Worm (Caenorhabditis elegans) whole organism, L1 larva: ENCODE measurements around the gene ZK470.4.
A peak's percentile ranks its signal among the peaks of the same experiment; 100 is the strongest.

Source experiments
- C16A3.4 ChIP-seq: fragments of 150-350 bp; optimal IDR thresholded peaks from 2 replicates; lab custom pipeline; 2014; ENCODE audit warnings: missing biosample characterization, missing genetic modification characterization
- C34B4.2 ChIP-seq: sonication (generic microtip); optimal IDR thresholded peaks from 2 replicates; lab custom pipeline; 2017; ENCODE audit warnings: mild to moderate bottlenecking, missing genetic modification characterization, missing compliant biosample characterization
- aha-1 ChIP-seq: fragments of 150-350 bp; optimal IDR thresholded peaks from 2 replicates; lab custom pipeline; 2014; ENCODE audit warnings: missing biosample characterization, missing genetic modification characterization
- ama-1 ChIP-seq: fragments of 150-350 bp; optimal IDR thresholded peaks from 2 replicates; lab custom pipeline; 2014
- blmp-1 ChIP-seq: fragments of 150-350 bp; optimal IDR thresholded peaks from 2 replicates; lab custom pipeline; 2014; ENCODE audit warnings: missing biosample characterization, missing genetic modification characterization
- ceh-8 ChIP-seq: fragments of 200-800 bp; sonication (Bioruptor generic); optimal IDR thresholded peaks from 2 replicates; lab custom pipeline; 2018; ENCODE audit warnings: mild to moderate bottlenecking, missing genetic modification characterization, moderate library complexity, missing compliant biosample characterization
- ceh-88 ChIP-seq: fragments of 200-800 bp; sonication (Bioruptor generic); IDR thresholded peaks from 2 replicates; pipeline ENCODE4 v1.3.6; 2022; ENCODE audit warnings: missing genetic modification characterization, missing compliant biosample characterization
- ceh-90 ChIP-seq: sonication (generic microtip); optimal IDR thresholded peaks from 2 replicates; lab custom pipeline; 2016; ENCODE audit warnings: missing genetic modification characterization, missing compliant biosample characterization
- dpl-1 ChIP-seq, 3 experiments: fragments of 150-350 bp in 2 of 3; sonication (generic microtip) in 1 of 3; optimal IDR thresholded peaks; 2 replicates each; lab custom pipeline; 2014 to 2017; ENCODE audit warnings: missing biosample characterization in 3 of 3, missing genetic modification characterization in 3 of 3, missing genetic modification reagents in 3 of 3
- egl-13 ChIP-seq: sonication (generic microtip); optimal IDR thresholded peaks from 2 replicates; lab custom pipeline; 2016; ENCODE audit warnings: missing genotype, missing genetic modification reagents, missing genetic modification characterization, missing compliant biosample characterization
- egl-27 ChIP-seq, 2 experiments: fragments of 150-350 bp in 1 of 2; sonication (generic microtip); optimal IDR thresholded peaks; 3 replicates each; lab custom pipeline; 2017 to 2018; ENCODE audit warnings: missing biosample characterization in 2 of 2, missing genetic modification characterization in 2 of 2, missing genetic modification reagents in 2 of 2
- elt-2 ChIP-seq: sonication (generic microtip); optimal IDR thresholded peaks from 2 replicates; lab custom pipeline; 2016; ENCODE audit warnings: missing genetic modification characterization, mild to moderate bottlenecking, inconsistent platforms, missing compliant biosample characterization, missing genetic modification reagents
- fkh-10 ChIP-seq: sonication (generic microtip); optimal IDR thresholded peaks from 2 replicates; lab custom pipeline; 2017; ENCODE audit warnings: missing biosample characterization, missing genetic modification reagents, missing genetic modification characterization
- fkh-4 ChIP-seq: sonication (generic microtip); optimal IDR thresholded peaks from 2 replicates; lab custom pipeline; 2016; ENCODE audit warnings: missing compliant biosample characterization, missing genetic modification characterization, borderline replicate concordance
- fkh-8 ChIP-seq: sonication (generic microtip); optimal IDR thresholded peaks from 2 replicates; lab custom pipeline; 2016; ENCODE audit warnings: mild to moderate bottlenecking, missing genetic modification characterization, missing compliant biosample characterization
- grh-1 ChIP-seq: fragments of 200-800 bp; sonication (Bioruptor generic); IDR thresholded peaks from 2 replicates; pipeline ENCODE4 v1.3.6; 2022; ENCODE audit warnings: missing genetic modification reagents, missing genetic modification characterization, missing compliant biosample characterization
- hlh-17 ChIP-seq: fragments of 200-800 bp; sonication (Bioruptor generic); optimal IDR thresholded peaks from 2 replicates; lab custom pipeline; 2018; ENCODE audit warnings: missing genetic modification characterization, mild to moderate bottlenecking, missing compliant biosample characterization, moderate library complexity, borderline replicate concordance
- hlh-4 ChIP-seq: sonication (generic microtip); optimal IDR thresholded peaks from 2 replicates; lab custom pipeline; 2016; ENCODE audit warnings: mild to moderate bottlenecking, missing genetic modification characterization, missing compliant biosample characterization
- hpl-2 ChIP-seq: fragments of 150-350 bp; optimal IDR thresholded peaks from 2 replicates; lab custom pipeline; 2014; ENCODE audit warnings: missing biosample characterization, missing genetic modification reagents, missing genetic modification characterization
- irx-1 ChIP-seq: sonication (generic microtip); optimal IDR thresholded peaks from 2 replicates; lab custom pipeline; 2016; ENCODE audit warnings: missing genetic modification characterization, missing compliant biosample characterization
- jun-1 ChIP-seq: fragments of 150-350 bp; optimal IDR thresholded peaks from 2 replicates; lab custom pipeline; 2014; ENCODE audit warnings: missing biosample characterization, missing genetic modification reagents, missing genetic modification characterization
- lin-13 ChIP-seq: fragments of 150-350 bp; optimal IDR thresholded peaks from 2 replicates; lab custom pipeline; 2014; ENCODE audit warnings: missing biosample characterization, missing genetic modification reagents, missing genetic modification characterization
- lin-14 ChIP-seq: fragments of 200-800 bp; sonication (Bioruptor generic); optimal IDR thresholded peaks from 2 replicates; lab custom pipeline; 2018; ENCODE audit warnings: mild to moderate bottlenecking, missing genetic modification characterization, moderate library complexity, missing compliant biosample characterization
- lin-15B ChIP-seq: fragments of 150-350 bp; sonication (generic microtip); optimal IDR thresholded peaks from 3 replicates; lab custom pipeline; 2014; ENCODE audit warnings: missing biosample characterization, missing genetic modification characterization
- lin-35 ChIP-seq, 2 experiments: fragments of 150-350 bp; optimal IDR thresholded peaks; 2 replicates each; lab custom pipeline; 2014; ENCODE audit warnings: missing biosample characterization in 2 of 2, missing genetic modification characterization in 2 of 2, missing genetic modification reagents in 2 of 2
- lin-39 ChIP-seq: fragments of 150-350 bp; optimal IDR thresholded peaks from 2 replicates; lab custom pipeline; 2014; ENCODE audit warnings: missing biosample characterization, missing genetic modification reagents, missing genetic modification characterization
- lir-3 ChIP-seq: sonication (generic microtip); optimal IDR thresholded peaks from 2 replicates; lab custom pipeline; 2016; ENCODE audit warnings: mild to moderate bottlenecking, missing genetic modification characterization, moderate library complexity, missing compliant biosample characterization; ENCODE audit not compliant: poor library complexity
- lsy-2 ChIP-seq, 2 experiments: fragments of 150-350 bp; optimal IDR thresholded peaks; 2 replicates each; lab custom pipeline; 2014; ENCODE audit warnings: missing biosample characterization in 2 of 2, missing genetic modification characterization in 2 of 2
- mab-9 ChIP-seq: fragments of 200-800 bp; sonication (Bioruptor generic); IDR thresholded peaks from 2 replicates; pipeline ENCODE4 v1.3.6; 2022; ENCODE audit warnings: missing genetic modification reagents, missing genetic modification characterization, missing compliant biosample characterization
- mdl-1 ChIP-seq, 2 experiments: fragments of 150-350 bp; optimal IDR thresholded peaks; 2 replicates each; lab custom pipeline; 2014 to 2017; ENCODE audit warnings: missing biosample characterization in 2 of 2, missing genetic modification characterization in 2 of 2, inconsistent platforms in 1 of 2
- mef-2 ChIP-seq: fragments of 150-350 bp; optimal IDR thresholded peaks from 2 replicates; lab custom pipeline; 2014; ENCODE audit warnings: missing biosample characterization, missing genetic modification characterization
- nhr-11 ChIP-seq: fragments of 150-350 bp; optimal IDR thresholded peaks from 2 replicates; lab custom pipeline; 2014; ENCODE audit warnings: missing biosample characterization, missing genetic modification characterization
- nhr-12 ChIP-seq: sonication (generic microtip); optimal IDR thresholded peaks from 2 replicates; lab custom pipeline; 2017; ENCODE audit warnings: missing biosample characterization, missing genetic modification characterization
- nhr-19 ChIP-seq: fragments of 200-800 bp; sonication (Bioruptor generic); conservative IDR thresholded peaks from 2 replicates; pipeline ENCODE4 v1.3.6; 2022; ENCODE audit warnings: missing genetic modification characterization, missing compliant biosample characterization
- nhr-20 ChIP-seq: sonication (generic microtip); optimal IDR thresholded peaks from 2 replicates; lab custom pipeline; 2016; ENCODE audit warnings: mild to moderate bottlenecking, missing genetic modification characterization, missing compliant biosample characterization
- nhr-237 ChIP-seq: fragments of 150-350 bp; optimal IDR thresholded peaks from 2 replicates; lab custom pipeline; 2014; ENCODE audit warnings: missing biosample characterization, missing genetic modification characterization
- nhr-71 ChIP-seq: sonication (generic microtip); optimal IDR thresholded peaks from 2 replicates; lab custom pipeline; 2016; ENCODE audit warnings: mild to moderate bottlenecking, missing genetic modification characterization, moderate library complexity, missing compliant biosample characterization
- nhr-76 ChIP-seq: sonication (generic microtip); optimal IDR thresholded peaks from 2 replicates; lab custom pipeline; 2017; ENCODE audit warnings: missing biosample characterization, missing genetic modification characterization
- nhr-77 ChIP-seq: fragments of 150-350 bp; optimal IDR thresholded peaks from 2 replicates; lab custom pipeline; 2014; ENCODE audit warnings: missing biosample characterization, missing genetic modification characterization
- nhr-90 ChIP-seq: sonication (generic microtip); optimal IDR thresholded peaks from 2 replicates; lab custom pipeline; 2016; ENCODE audit warnings: mild to moderate bottlenecking, missing genetic modification characterization, missing compliant biosample characterization; ENCODE audit not compliant: poor library complexity
- pqm-1 ChIP-seq: sonication (generic microtip); optimal IDR thresholded peaks from 3 replicates; lab custom pipeline; 2017; ENCODE audit warnings: missing biosample characterization, missing genetic modification characterization
- rnt-1 ChIP-seq: sonication (generic microtip); optimal IDR thresholded peaks from 2 replicates; lab custom pipeline; 2016; ENCODE audit warnings: mild to moderate bottlenecking, missing genetic modification characterization, moderate library complexity, missing compliant biosample characterization
- skn-1 ChIP-seq: fragments of 150-350 bp; optimal IDR thresholded peaks from 2 replicates; lab custom pipeline; 2014; ENCODE audit warnings: missing biosample characterization, missing genetic modification characterization
- snu-23 ChIP-seq: sonication (generic microtip); optimal IDR thresholded peaks from 2 replicates; lab custom pipeline; 2016; ENCODE audit warnings: missing genetic modification characterization, missing compliant biosample characterization
- sptf-1 ChIP-seq: fragments of 150-350 bp; optimal IDR thresholded peaks from 2 replicates; lab custom pipeline; 2014; ENCODE audit warnings: missing biosample characterization, missing genetic modification characterization
- sup-37 ChIP-seq: fragments of 200-800 bp; sonication (Bioruptor generic); optimal IDR thresholded peaks from 2 replicates; lab custom pipeline; 2018; ENCODE audit warnings: mild to moderate bottlenecking, missing genetic modification characterization, missing compliant biosample characterization
- unc-130 ChIP-seq: fragments of 150-350 bp; optimal IDR thresholded peaks from 2 replicates; lab custom pipeline; 2017; ENCODE audit warnings: missing biosample characterization, missing genetic modification characterization, inconsistent platforms
- xbp-1 ChIP-seq: sonication (generic microtip); optimal IDR thresholded peaks from 2 replicates; lab custom pipeline; 2016; ENCODE audit warnings: missing genetic modification characterization, missing compliant biosample characterization
- zip-4 ChIP-seq: fragments of 200-800 bp; sonication (Bioruptor generic); optimal IDR thresholded peaks from 2 replicates; lab custom pipeline; 2018; ENCODE audit warnings: mild to moderate bottlenecking, missing genetic modification characterization, moderate library complexity, missing compliant biosample characterization
- ztf-4 ChIP-seq: fragments of 150-350 bp; optimal IDR thresholded peaks from 2 replicates; lab custom pipeline; 2014; ENCODE audit warnings: missing biosample characterization, missing genetic modification characterization

Gene ZK470.4

ce11 chrX:4133378-4133777 is 6.2 kb downstream of the ZK470.4 start:
- TF ChIP-seq snu-23 (GFP tag; lab: Kevin White, UChicago) (peak; percentile 40), nhr-237 (tag; lab: Kevin White, UChicago) (no peak), rnt-1 (peak; percentile 34), nhr-90 (tag; lab: Kevin White, UChicago) (no peak), nhr-19 (GFP tag; lab: Robert Waterston, UW) (peak; percentile 29; the same call in 1 of the 2 replicates), nhr-20 (peak; percentile 38), ceh-88 (GFP tag; lab: Robert Waterston, UW) (no peak), lin-14 (GFP tag; lab: Kevin White, UChicago) (peak; percentile 35), lsy-2 (tag; optimal IDR thresholded peaks at IDR 0.05; lab: Kevin White, UChicago) (peak in 1 of 2 experiments; percentile 5), nhr-71 (tag; lab: Kevin White, UChicago) (peak; percentile 59)
- TF ChIP-seq, all 84 proteins: peak for 7

- TF ChIP-seq mdl-1 (tag; optimal IDR thresholded peaks at IDR 0.05; lab: Kevin White, UChicago): peak in 1 of 2 experiments; percentile 33
- no peak for TF ChIP-seq aha-1 (tag; lab: Kevin White, UChicago)
- no peak for TF ChIP-seq dpl-1 (GFP tag; optimal IDR thresholded peaks at IDR 0.05; lab: Kevin White, UChicago)
- peak; percentile 29 for TF ChIP-seq skn-1 (tag; lab: Kevin White, UChicago)
- TF ChIP-seq fkh-4 (tag; lab: Kevin White, UChicago): no peak
- TF ChIP-seq lin-35 (GFP tag; optimal IDR thresholded peaks at IDR 0.05; lab: Kevin White, UChicago): peak in 1 of 2 experiments; percentile 41
- TF ChIP-seq hlh-4 (tag; lab: Kevin White, UChicago): no peak
- no peak for TF ChIP-seq ceh-8 (GFP tag; lab: Kevin White, UChicago)
- TF ChIP-seq nhr-77 (tag; lab: Kevin White, UChicago): no peak
- peak; percentile 69 for TF ChIP-seq nhr-20
- TF ChIP-seq ama-1 (lab: Kevin White, UChicago): no peak
- no peak for TF ChIP-seq xbp-1 (tag; lab: Kevin White, UChicago)
- no peak for TF ChIP-seq hpl-2 (GFP tag; lab: Kevin White, UChicago)
- TF ChIP-seq ceh-90 (tag; lab: Kevin White, UChicago): no peak
- peak; percentile 86 for TF ChIP-seq nhr-71 (tag; lab: Kevin White, UChicago)
- no peak for TF ChIP-seq lir-3
- TF ChIP-seq grh-1: no peak
- TF ChIP-seq ztf-4: peak; percentile 72
- TF ChIP-seq nhr-11 (tag; lab: Kevin White, UChicago): no peak
- TF ChIP-seq irx-1 (tag; lab: Kevin White, UChicago): no peak
- TF ChIP-seq blmp-1 (tag; lab: Kevin White, UChicago): peak; percentile 54
- TF ChIP-seq mab-9: no peak
- no peak for TF ChIP-seq fkh-8 (tag; lab: Kevin White, UChicago)
- TF ChIP-seq lin-13 (GFP tag; lab: Kevin White, UChicago): peak; percentile 34
- no peak for TF ChIP-seq egl-27 (tag; optimal IDR thresholded peaks at IDR 0.05; lab: Kevin White, UChicago)
- no peak for TF ChIP-seq pqm-1 (tag; lab: Kevin White, UChicago)
- TF ChIP-seq fkh-10: no peak
- TF ChIP-seq hlh-17: no peak
- no peak for TF ChIP-seq C34B4.2
- TF ChIP-seq unc-130: no peak
- TF ChIP-seq lin-15B (tag; lab: Kevin White, UChicago): no peak
- TF ChIP-seq jun-1 (tag; lab: Kevin White, UChicago): no peak
- no peak for TF ChIP-seq nhr-12 (tag; lab: Kevin White, UChicago)
- TF ChIP-seq nhr-19 (GFP tag; lab: Robert Waterston, UW): peak; percentile 71
- TF ChIP-seq nhr-90 (tag; lab: Kevin White, UChicago): no peak
- no peak for TF ChIP-seq mef-2
- TF ChIP-seq egl-13 (tag; lab: Kevin White, UChicago): no peak
- peak; percentile 61 for TF ChIP-seq snu-23 (GFP tag; lab: Kevin White, UChicago)
- TF ChIP-seq elt-2: no peak
- TF ChIP-seq zip-4 (GFP tag; lab: Kevin White, UChicago): no peak
- TF ChIP-seq C16A3.4: no peak
- TF ChIP-seq lin-39 (tag; lab: Kevin White, UChicago): no peak
- no peak for TF ChIP-seq sup-37
- peak in 1 of 2 experiments; percentile 20 for TF ChIP-seq lsy-2 (tag; optimal IDR thresholded peaks at IDR 0.05; lab: Kevin White, UChicago)
- TF ChIP-seq sptf-1 (tag; lab: Kevin White, UChicago): no peak
- TF ChIP-seq nhr-76 (tag; lab: Kevin White, UChicago): no peak
These were observed 7.3 kb downstream of the ZK470.4 start for ce11 chrX:4132243-4132642.
